Fruit fly (Drosophila melanogaster): ENCODE measurements around the gene CG1965.

DNA sequence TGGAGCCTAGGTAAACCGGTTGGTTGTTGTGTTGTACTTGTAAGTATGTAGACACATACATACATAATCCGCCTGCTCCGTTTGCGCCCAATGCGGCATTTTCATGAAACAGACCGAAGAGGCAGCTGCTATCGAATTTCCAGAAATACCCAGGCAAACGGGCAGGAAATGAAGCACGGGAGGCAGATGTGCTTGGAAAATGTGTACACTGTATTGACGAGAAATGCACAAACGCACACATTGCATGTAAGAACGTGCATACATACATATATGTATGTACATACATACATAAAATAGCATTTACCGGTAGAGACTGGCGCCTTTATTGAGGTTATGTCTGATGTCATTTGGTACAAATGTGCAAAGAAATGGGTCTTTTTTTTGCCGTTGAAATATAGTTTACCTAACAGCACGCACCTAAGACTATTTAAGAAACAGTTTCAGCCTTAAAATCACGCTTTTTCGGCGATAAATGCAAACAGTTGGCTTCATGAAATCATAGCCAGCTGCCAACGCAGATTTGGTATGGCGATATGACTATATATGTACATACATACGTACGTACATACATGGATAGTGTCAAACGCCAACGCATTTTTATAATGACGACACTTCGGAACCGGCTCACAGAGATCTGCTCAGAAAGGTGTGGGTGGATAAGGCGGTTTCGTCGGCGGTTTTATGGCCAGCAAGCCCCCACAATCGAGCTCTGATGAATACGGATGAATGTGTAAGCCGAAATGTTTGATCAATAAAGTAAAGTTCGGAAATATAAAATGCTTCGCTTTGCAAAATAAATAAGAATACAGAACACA is 22.5 kb downstream of the CG1965 start:
- TF ChIP-seq CTCF (optimal IDR thresholded peaks at IDR 0.05) (no peak), CG8478 (optimal IDR thresholded peaks at IDR 0.05) (no peak)

All from S2 (cell line).